Fruit fly (Drosophila melanogaster) whole organism, wandering third instar larva: Measurements from ENCODE around the gene CG4839.
A peak's percentile ranks its signal among the peaks of the same experiment; 100 is the strongest.

Experiments used
- CG32264 ChIP-seq: fragments of 200-800 bp; sonication (Bioruptor generic); optimal IDR thresholded peaks from 2 replicates; lab custom pipeline; 2016; ENCODE audit warnings: missing biosample characterization, missing genetic modification characterization
- CG9705 ChIP-seq: fragments of 200-800 bp; sonication (Bioruptor generic); optimal IDR thresholded peaks from 2 replicates; lab custom pipeline; 2018; ENCODE audit warnings: missing biosample characterization, mild to moderate bottlenecking, missing genetic modification characterization
- CrebA ChIP-seq: fragments of 200-800 bp; sonication (Bioruptor generic); optimal IDR thresholded peaks from 2 replicates; lab custom pipeline; 2016; ENCODE audit warnings: missing biosample characterization, mild to moderate bottlenecking, missing genetic modification characterization, borderline replicate concordance
- Dfd ChIP-seq: fragments of >200 bp; optimal IDR thresholded peaks from 2 replicates; lab custom pipeline; 2017; ENCODE audit warnings: missing biosample characterization, missing genetic modification characterization
- Dif ChIP-seq: fragments of 200-275, 200-300 bp; sonication (Bioruptor generic); optimal IDR thresholded peaks from 2 replicates; lab custom pipeline; 2018; ENCODE audit warnings: missing biosample characterization, missing genetic modification characterization; ENCODE audit not compliant: partially characterized antibody
- GATAd ChIP-seq: sonication (Bioruptor generic); optimal IDR thresholded peaks from 2 replicates; lab custom pipeline; 2016; ENCODE audit warnings: missing biosample characterization, missing genetic modification characterization
- HLH106 ChIP-seq: fragments of 200-800 bp; optimal IDR thresholded peaks from 3 replicates; lab custom pipeline; 2019; ENCODE audit warnings: missing biosample characterization, mild to moderate bottlenecking, missing genetic modification characterization, moderate library complexity
- Hnf4 ChIP-seq: fragments of 200-800 bp; sonication (Bioruptor generic); optimal IDR thresholded peaks from 2 replicates; lab custom pipeline; 2016; ENCODE audit warnings: missing biosample characterization, mild to moderate bottlenecking, missing genetic modification characterization
- Hr78 ChIP-seq: fragments of >200 bp; optimal IDR thresholded peaks from 2 replicates; lab custom pipeline; 2017; ENCODE audit warnings: missing biosample characterization, missing genetic modification characterization
- Hr83 ChIP-seq: fragments of 200-300 bp; sonication (Bioruptor generic); optimal IDR thresholded peaks from 2 replicates; lab custom pipeline; 2016; ENCODE audit warnings: missing biosample characterization, mild to moderate bottlenecking, missing genetic modification characterization, moderate library complexity; ENCODE audit not compliant: poor library complexity, severe bottlenecking
- Mio ChIP-seq: sonication (Bioruptor generic); optimal IDR thresholded peaks from 2 replicates; lab custom pipeline; 2016; ENCODE audit warnings: missing biosample characterization, missing genetic modification characterization
- Myc ChIP-seq: fragments of >200 bp; optimal IDR thresholded peaks from 2 replicates; lab custom pipeline; 2017
- Rel ChIP-seq, 2 experiments: fragments of 200-800 bp; sonication (Bioruptor generic) in 1 of 2; optimal IDR thresholded peaks; 2 replicates in 1 of 2; 3 replicates in 1 of 2; lab custom pipeline; 2016 to 2019; ENCODE audit warnings: mild to moderate bottlenecking in 2 of 2, missing biosample characterization in 2 of 2, missing genetic modification characterization in 2 of 2, moderate library complexity in 1 of 2
- Vsx2 ChIP-seq: fragments of 200-300, 225-300 bp; sonication (Bioruptor generic); optimal IDR thresholded peaks from 2 replicates; lab custom pipeline; 2018; ENCODE audit warnings: missing biosample characterization, missing genetic modification characterization; ENCODE audit not compliant: partially characterized antibody
- br ChIP-seq: fragments of 200-800 bp; sonication (Bioruptor generic); optimal IDR thresholded peaks from 2 replicates; lab custom pipeline; 2016; ENCODE audit warnings: missing biosample characterization, missing genetic modification characterization
- brk ChIP-seq: fragments of 200-800 bp; sonication (Bioruptor generic); optimal IDR thresholded peaks from 2 replicates; lab custom pipeline; 2016; ENCODE audit warnings: missing biosample characterization, mild to moderate bottlenecking, missing genetic modification characterization
- dmrt93B ChIP-seq: fragments of 200-800 bp; sonication (Bioruptor generic); optimal IDR thresholded peaks from 2 replicates; lab custom pipeline; 2018; ENCODE audit warnings: missing biosample characterization, mild to moderate bottlenecking, missing genetic modification characterization
- dsf ChIP-seq: sonication (Bioruptor generic); optimal IDR thresholded peaks from 2 replicates; lab custom pipeline; 2016; ENCODE audit warnings: missing biosample characterization, missing genetic modification characterization, borderline replicate concordance
- ey ChIP-seq: fragments of 200-800 bp; sonication (Bioruptor generic); optimal IDR thresholded peaks from 2 replicates; lab custom pipeline; 2016; ENCODE audit warnings: missing biosample characterization, missing genetic modification characterization
- foxo ChIP-seq, 2 experiments: fragments of 200-800 bp; sonication (Bioruptor generic); optimal IDR thresholded peaks; 2 replicates in 1 of 2; 3 replicates in 1 of 2; lab custom pipeline; 2016 to 2017; ENCODE audit warnings: missing biosample characterization in 2 of 2, missing genetic modification characterization in 2 of 2
- fru ChIP-seq: fragments of 200-800 bp; sonication (Bioruptor generic); optimal IDR thresholded peaks from 3 replicates; lab custom pipeline; 2016; ENCODE audit warnings: missing biosample characterization, mild to moderate bottlenecking, missing genetic modification characterization
- h ChIP-seq: fragments of 200-800 bp; sonication (Bioruptor generic); optimal IDR thresholded peaks from 3 replicates; lab custom pipeline; 2016; ENCODE audit warnings: missing biosample characterization, mild to moderate bottlenecking, missing genetic modification characterization
- jim ChIP-seq: fragments of 175-275, 200-325 bp; sonication (Bioruptor generic); optimal IDR thresholded peaks from 2 replicates; lab custom pipeline; 2016; ENCODE audit warnings: missing biosample characterization, mild to moderate bottlenecking, missing genetic modification characterization
- lola ChIP-seq: fragments of >200 bp; optimal IDR thresholded peaks from 2 replicates; lab custom pipeline; 2017; ENCODE audit warnings: missing biosample characterization, missing genetic modification characterization
- pan ChIP-seq: fragments of >200 bp; optimal IDR thresholded peaks from 2 replicates; lab custom pipeline; 2017
- psq ChIP-seq: fragments of 200-800 bp; sonication (Bioruptor generic); optimal IDR thresholded peaks from 3 replicates; lab custom pipeline; 2017; ENCODE audit warnings: missing biosample characterization, mild to moderate bottlenecking, missing genetic modification characterization, moderate library complexity
- rgr ChIP-seq: fragments of 200-800 bp; sonication (Bioruptor generic); optimal IDR thresholded peaks from 3 replicates; lab custom pipeline; 2016; ENCODE audit warnings: missing biosample characterization, mild to moderate bottlenecking, missing genetic modification characterization
- sage ChIP-seq: fragments of 200-800 bp; sonication (Bioruptor generic); optimal IDR thresholded peaks from 2 replicates; lab custom pipeline; 2016; ENCODE audit warnings: missing biosample characterization, mild to moderate bottlenecking, missing genetic modification characterization
- sv ChIP-seq: fragments of 200-800 bp; sonication (Bioruptor generic); optimal IDR thresholded peaks from 3 replicates; lab custom pipeline; 2016; ENCODE audit warnings: missing biosample characterization, missing genetic modification characterization
- tai ChIP-seq: sonication (Bioruptor generic); optimal IDR thresholded peaks from 2 replicates; lab custom pipeline; 2016; ENCODE audit warnings: missing biosample characterization, missing genetic modification characterization
- usp ChIP-seq: fragments of >200 bp; optimal IDR thresholded peaks from 2 replicates; lab custom pipeline; 2017; ENCODE audit warnings: missing biosample characterization, missing genetic modification characterization
- woc ChIP-seq: sonication (Bioruptor generic); optimal IDR thresholded peaks from 2 replicates; lab custom pipeline; 2016; ENCODE audit warnings: missing biosample characterization, mild to moderate bottlenecking, missing genetic modification characterization

The CG4839 gene

DNA sequence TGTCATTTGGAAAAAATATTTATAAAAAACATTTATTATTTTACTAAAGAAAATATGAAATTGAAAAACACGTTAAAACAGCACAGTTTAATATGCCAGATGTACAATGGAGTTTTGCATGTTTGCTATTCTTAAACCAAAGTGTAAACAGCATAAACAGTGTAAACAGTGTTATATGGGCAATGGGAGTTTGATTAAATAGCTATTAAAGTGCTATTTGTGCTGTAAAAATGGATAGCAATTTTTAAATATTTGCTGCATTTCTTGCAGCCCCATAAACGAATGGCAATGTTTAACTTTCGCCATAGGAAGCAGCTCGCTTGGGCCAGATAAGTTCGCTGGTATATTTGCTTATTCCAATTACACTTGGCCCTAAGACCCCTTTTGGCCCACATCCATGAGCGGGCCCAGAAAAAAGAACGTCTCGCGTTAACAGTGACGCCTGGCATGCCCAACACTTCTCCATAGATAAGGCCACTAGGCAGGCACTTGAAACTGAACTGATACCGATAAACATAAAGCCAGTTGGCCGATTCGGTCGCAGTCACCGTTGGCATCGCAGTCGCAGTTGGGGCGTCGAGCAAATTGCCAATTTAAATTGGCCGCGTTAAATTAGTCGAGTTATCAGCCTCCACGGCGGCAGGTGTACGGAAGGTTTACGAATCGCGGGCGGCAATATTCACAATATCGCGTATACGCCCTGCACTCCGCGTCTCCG lies at the start of gene CG4839:
CG4839 (plus strand) TSS at position 541 of the 718 bp plus-strand sequence.
- peak in 1 of 2 experiments; percentile 52 for TF ChIP-seq foxo (GFP tag; optimal IDR thresholded peaks at IDR 0.05; lab: Kevin White, UChicago)
- TF ChIP-seq sage: no peak
- TF ChIP-seq rgr (GFP tag; lab: Kevin White, UChicago): peak; percentile 43
- TF ChIP-seq GATAd: no peak
- TF ChIP-seq Vsx2 (GFP tag; lab: Kevin White, UChicago): no peak
- TF ChIP-seq dmrt93B (GFP tag; lab: Kevin White, UChicago): no peak
- TF ChIP-seq psq (GFP tag; lab: Kevin White, UChicago): no peak
- no peak for TF ChIP-seq Rel (GFP tag; optimal IDR thresholded peaks at IDR 0.05; lab: Kevin White, UChicago)
- TF ChIP-seq Rel (tag; optimal IDR thresholded peaks at IDR 0.05; lab: Kevin White, UChicago): peak; percentile 1
- no peak for TF ChIP-seq CG32264
- TF ChIP-seq sv (GFP tag; lab: Kevin White, UChicago): no peak
- TF ChIP-seq pan: no peak
- no peak for TF ChIP-seq Hr83 (GFP tag; lab: Kevin White, UChicago)
- peak; percentile 29 for TF ChIP-seq fru (GFP tag; lab: Kevin White, UChicago)
- no peak for TF ChIP-seq woc
- no peak for TF ChIP-seq CG9705
- TF ChIP-seq usp (GFP tag; lab: Kevin White, UChicago): no peak
- TF ChIP-seq Dfd: no peak
- no peak for TF ChIP-seq lola (GFP tag; lab: Kevin White, UChicago)
- TF ChIP-seq ey (GFP tag; lab: Kevin White, UChicago): peak; percentile 30
- TF ChIP-seq h (GFP tag; lab: Kevin White, UChicago): peak; percentile 58
- TF ChIP-seq brk: no peak
- TF ChIP-seq CrebA (GFP tag; lab: Kevin White, UChicago): no peak
- peak; percentile 61 for TF ChIP-seq br
- peak; percentile 25 for TF ChIP-seq HLH106 (tag; lab: Kevin White, UChicago)
- TF ChIP-seq Hr78: no peak
- no peak for TF ChIP-seq tai (GFP tag; lab: Kevin White, UChicago)
- TF ChIP-seq, all 38 proteins: peak for 8

DNA sequence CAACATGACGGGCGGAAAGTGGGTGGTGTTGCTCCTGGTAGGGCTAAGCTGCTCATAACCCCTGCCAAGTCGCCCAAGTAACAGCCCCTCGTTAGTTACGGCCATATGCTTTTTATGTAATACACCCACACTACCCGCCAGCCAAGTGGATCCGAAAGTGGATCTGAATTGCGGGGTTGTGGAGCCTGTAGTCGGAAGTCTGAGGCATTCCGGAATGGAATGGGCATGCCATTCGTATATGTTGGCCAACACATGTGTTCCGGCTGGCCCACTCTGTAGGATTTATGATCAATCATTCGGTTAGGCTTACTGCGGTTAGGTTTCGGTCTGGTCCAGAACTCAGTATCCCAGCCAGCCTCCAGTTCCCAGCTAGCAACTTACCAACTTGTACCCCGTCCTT lies 48.4 kb upstream of the CG4839 start:
- no peak for TF ChIP-seq Dif (GFP tag; lab: Kevin White, UChicago)
- no peak for TF ChIP-seq Mio (GFP tag; lab: Kevin White, UChicago)
- no peak for TF ChIP-seq GATAd
- no peak for TF ChIP-seq fru (GFP tag; lab: Kevin White, UChicago)
- TF ChIP-seq dsf (GFP tag; lab: Kevin White, UChicago): no peak
- no peak for TF ChIP-seq Vsx2 (GFP tag; lab: Kevin White, UChicago)
- TF ChIP-seq Myc: no peak
- TF ChIP-seq Rel (GFP tag; optimal IDR thresholded peaks at IDR 0.05; lab: Kevin White, UChicago): no peak
- TF ChIP-seq Rel (tag; optimal IDR thresholded peaks at IDR 0.05; lab: Kevin White, UChicago): no peak
- no peak for TF ChIP-seq dmrt93B (GFP tag; lab: Kevin White, UChicago)
- no peak for TF ChIP-seq Dfd
- no peak for TF ChIP-seq Hnf4
- no peak for TF ChIP-seq psq (GFP tag; lab: Kevin White, UChicago)
- TF ChIP-seq Hr83 (GFP tag; lab: Kevin White, UChicago): no peak

DNA sequence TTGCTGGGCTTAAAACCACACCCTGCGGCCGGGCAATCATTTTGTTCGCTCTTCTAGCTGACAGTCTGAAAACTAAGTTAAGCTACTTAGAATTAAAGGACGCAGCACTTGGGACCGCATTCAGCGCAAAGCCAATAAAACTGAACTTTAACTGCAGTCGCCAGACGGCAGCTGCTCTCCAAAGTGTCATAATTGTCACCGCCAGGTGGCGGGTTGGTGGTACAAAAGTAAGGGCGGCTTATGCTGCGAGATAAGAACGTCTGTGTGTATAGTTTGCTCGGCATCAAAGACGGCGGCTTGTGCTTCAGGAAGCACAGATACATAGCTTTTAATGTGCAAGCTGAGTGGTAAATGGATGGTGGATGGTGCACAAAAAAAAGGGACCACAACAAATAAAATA lies 35.8 kb upstream of the CG4839 start:
- TF ChIP-seq CG9705: no peak
- no peak for TF ChIP-seq h (GFP tag; lab: Kevin White, UChicago)
- TF ChIP-seq Hr83 (GFP tag; lab: Kevin White, UChicago): no peak
- TF ChIP-seq jim (GFP tag; lab: Kevin White, UChicago): no peak
- TF ChIP-seq woc: no peak
- TF ChIP-seq CrebA (GFP tag; lab: Kevin White, UChicago): no peak
- no peak for TF ChIP-seq fru (GFP tag; lab: Kevin White, UChicago)
- no peak for TF ChIP-seq lola (GFP tag; lab: Kevin White, UChicago)
- TF ChIP-seq Hr78: no peak
- no peak for TF ChIP-seq GATAd
- TF ChIP-seq tai (GFP tag; lab: Kevin White, UChicago): no peak
- TF ChIP-seq Dfd: no peak
- no peak for TF ChIP-seq br
- TF ChIP-seq foxo (GFP tag; optimal IDR thresholded peaks at IDR 0.05; lab: Kevin White, UChicago): no peak

DNA sequence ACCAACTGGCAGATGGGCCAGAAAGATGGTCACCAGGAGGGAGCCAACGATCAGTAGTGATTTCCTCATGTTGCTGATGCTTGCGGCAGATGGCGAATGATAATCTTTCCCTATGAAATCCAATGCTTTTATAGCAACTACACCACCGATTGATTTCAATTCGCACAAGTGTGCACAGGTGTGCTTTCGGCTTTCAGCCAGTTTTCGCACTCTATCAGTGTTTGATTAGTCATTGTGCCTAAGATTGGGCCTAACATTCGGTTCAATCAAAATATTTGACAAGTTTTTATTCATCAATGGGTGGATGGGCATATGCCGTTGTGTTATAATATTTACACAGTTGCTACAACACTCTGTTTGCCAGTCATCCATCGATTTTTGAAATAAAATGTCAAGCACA lies 21.9 kb upstream of the CG4839 start, which contains the start of gene CG13135:
CG13135 (minus strand) TSS at position 101 of the 400 bp plus-strand sequence.
- no peak for TF ChIP-seq h (GFP tag; lab: Kevin White, UChicago)
- TF ChIP-seq br: no peak
- no peak for TF ChIP-seq fru (GFP tag; lab: Kevin White, UChicago)
- no peak for TF ChIP-seq Hr78
- no peak for TF ChIP-seq dsf (GFP tag; lab: Kevin White, UChicago)
- TF ChIP-seq Hr83 (GFP tag; lab: Kevin White, UChicago): no peak
- no peak for TF ChIP-seq brk
- TF ChIP-seq Dif (GFP tag; lab: Kevin White, UChicago): no peak
- TF ChIP-seq CG32264: no peak
- TF ChIP-seq Myc: no peak
- no peak for TF ChIP-seq jim (GFP tag; lab: Kevin White, UChicago)
- TF ChIP-seq woc: no peak
- TF ChIP-seq GATAd: no peak
- no peak for TF ChIP-seq Dfd
- TF ChIP-seq usp (GFP tag; lab: Kevin White, UChicago): no peak
- TF ChIP-seq ey (GFP tag; lab: Kevin White, UChicago): no peak
